Fruit fly (Drosophila melanogaster) whole organism, pupa: ENCODE results near the gene Send2.

Experiments
- CG10348 ChIP-seq: fragments of 200-800 bp; sonication (Bioruptor generic); IDR thresholded peaks from 2 replicates; pipeline ENCODE4 v1.3.6; 2022; ENCODE audit warnings: missing biosample characterization, missing genetic modification characterization
- CG15710 ChIP-seq: fragments of 200-800 bp; sonication (Bioruptor generic); optimal IDR thresholded peaks from 2 replicates; lab custom pipeline; 2018; ENCODE audit warnings: missing biosample characterization, mild to moderate bottlenecking, missing genetic modification characterization, moderate library complexity
- CG17806 ChIP-seq: fragments of 200-800 bp; sonication (Bioruptor generic); optimal IDR thresholded peaks from 2 replicates; lab custom pipeline; 2018; ENCODE audit warnings: missing biosample characterization, mild to moderate bottlenecking, missing genetic modification characterization, moderate library complexity
- CG32121 ChIP-seq: fragments of 200-800 bp; sonication (Bioruptor generic); IDR thresholded peaks from 2 replicates; pipeline ENCODE4 v1.3.6; 2022; ENCODE audit warnings: missing biosample characterization, missing genetic modification characterization
- CG34367 ChIP-seq: fragments of 200-800 bp; sonication (Bioruptor generic); optimal IDR thresholded peaks from 2 replicates; lab custom pipeline; 2018; ENCODE audit warnings: missing biosample characterization, mild to moderate bottlenecking, missing genetic modification characterization
- CG4496 ChIP-seq: fragments of 200-800 bp; sonication (Bioruptor generic); IDR thresholded peaks from 3 replicates; pipeline ENCODE4 v1.3.6; 2022; ENCODE audit warnings: missing biosample characterization, missing genetic modification characterization
- CG8301 ChIP-seq: fragments of 200-800 bp; sonication (Bioruptor generic); optimal IDR thresholded peaks from 2 replicates; lab custom pipeline; 2018; ENCODE audit warnings: missing biosample characterization, mild to moderate bottlenecking, missing genetic modification characterization
- CG9948 ChIP-seq: fragments of 200-800 bp; sonication (Bioruptor generic); optimal IDR thresholded peaks from 2 replicates; lab custom pipeline; 2018; ENCODE audit warnings: missing biosample characterization, mild to moderate bottlenecking, missing genetic modification characterization, moderate library complexity
- D1 ChIP-seq: fragments of 200-800 bp; sonication (Bioruptor generic); optimal IDR thresholded peaks from 2 replicates; lab custom pipeline; 2018; ENCODE audit warnings: missing biosample characterization, mild to moderate bottlenecking, missing genetic modification characterization, moderate library complexity
- EcR ChIP-seq: fragments of 200-800 bp; sonication (Bioruptor generic); optimal IDR thresholded peaks from 3 replicates; lab custom pipeline; 2019; ENCODE audit warnings: missing biosample characterization, missing genetic modification characterization, mild to moderate bottlenecking, moderate library complexity, missing genetic modification reagents
- fd96Ca ChIP-seq: fragments of 200-800 bp; sonication (Bioruptor generic); IDR thresholded peaks from 3 replicates; pipeline ENCODE4 v1.3.6; 2022; ENCODE audit warnings: missing biosample characterization, missing genetic modification characterization

DNA sequence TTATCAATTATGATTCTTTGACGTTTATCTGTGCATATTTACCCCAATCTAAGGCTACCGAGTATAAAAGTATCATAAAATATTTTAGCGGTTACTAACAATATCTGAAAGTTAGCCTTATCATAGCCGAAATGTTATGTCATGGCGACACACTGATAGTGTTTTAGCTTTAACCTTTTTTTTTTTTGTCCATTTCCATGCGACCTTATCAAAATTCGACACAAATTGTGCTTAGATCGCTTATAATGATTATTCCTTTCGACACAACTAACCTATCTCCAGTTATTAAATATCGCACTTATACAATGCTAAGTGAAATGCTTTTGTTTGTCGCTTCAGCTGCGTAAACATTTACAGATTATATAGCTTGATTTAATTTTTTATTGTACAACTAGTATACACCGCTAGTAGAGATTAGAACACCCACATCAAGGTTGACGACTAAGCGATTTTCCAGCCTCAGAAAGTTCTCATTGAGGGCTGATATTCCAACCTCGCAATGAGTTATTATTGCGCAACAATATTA lies 10.1 kb downstream of the Send2 start:
- TF ChIP-seq D1, result no peak
- no peak for TF ChIP-seq CG8301 (tag; lab: Kevin White, UChicago)
- TF ChIP-seq CG15710 (tag; lab: Kevin White, UChicago), result no peak
- TF ChIP-seq CG34367, result no peak
- TF ChIP-seq CG10348, result no peak
- no peak for TF ChIP-seq fd96Ca
- no peak for TF ChIP-seq CG4496
- no peak for TF ChIP-seq CG17806 (tag; lab: Kevin White, UChicago)
- no peak for TF ChIP-seq CG32121 (GFP tag; lab: Robert Waterston, UW)
- no peak for TF ChIP-seq CG9948
- no peak for TF ChIP-seq EcR
